Fruit fly (Drosophila melanogaster) whole organism, wandering third instar larva: ENCODE data around the gene CG31125.
A peak's percentile ranks its signal among the peaks of the same experiment; 100 is the strongest.

Source experiments
- Abd-B ChIP-seq: fragments of >200 bp; optimal IDR thresholded peaks from 2 replicates; lab custom pipeline; 2017; ENCODE audit warnings: missing biosample characterization, missing genetic modification characterization
- CG32264 ChIP-seq: fragments of 200-800 bp; sonication (Bioruptor generic); optimal IDR thresholded peaks from 2 replicates; lab custom pipeline; 2016; ENCODE audit warnings: missing biosample characterization, missing genetic modification characterization
- Dfd ChIP-seq: fragments of >200 bp; optimal IDR thresholded peaks from 2 replicates; lab custom pipeline; 2017; ENCODE audit warnings: missing biosample characterization, missing genetic modification characterization
- Dif ChIP-seq: fragments of 200-275, 200-300 bp; sonication (Bioruptor generic); optimal IDR thresholded peaks from 2 replicates; lab custom pipeline; 2018; ENCODE audit warnings: missing biosample characterization, missing genetic modification characterization; ENCODE audit not compliant: partially characterized antibody
- GATAd ChIP-seq: sonication (Bioruptor generic); optimal IDR thresholded peaks from 2 replicates; lab custom pipeline; 2016; ENCODE audit warnings: missing biosample characterization, missing genetic modification characterization
- HLH106 ChIP-seq: fragments of 200-800 bp; optimal IDR thresholded peaks from 3 replicates; lab custom pipeline; 2019; ENCODE audit warnings: missing biosample characterization, mild to moderate bottlenecking, missing genetic modification characterization, moderate library complexity
- Hnf4 ChIP-seq: fragments of 200-800 bp; sonication (Bioruptor generic); optimal IDR thresholded peaks from 2 replicates; lab custom pipeline; 2016; ENCODE audit warnings: missing biosample characterization, mild to moderate bottlenecking, missing genetic modification characterization
- Hr78 ChIP-seq: fragments of >200 bp; optimal IDR thresholded peaks from 2 replicates; lab custom pipeline; 2017; ENCODE audit warnings: missing biosample characterization, missing genetic modification characterization
- Hr83 ChIP-seq: fragments of 200-300 bp; sonication (Bioruptor generic); optimal IDR thresholded peaks from 2 replicates; lab custom pipeline; 2016; ENCODE audit warnings: missing biosample characterization, mild to moderate bottlenecking, missing genetic modification characterization, moderate library complexity; ENCODE audit not compliant: poor library complexity, severe bottlenecking
- Myc ChIP-seq: fragments of >200 bp; optimal IDR thresholded peaks from 2 replicates; lab custom pipeline; 2017
- OdsH ChIP-seq: fragments of 200-800 bp; sonication (Bioruptor generic); optimal IDR thresholded peaks from 2 replicates; lab custom pipeline; 2016; ENCODE audit warnings: missing biosample characterization, mild to moderate bottlenecking, missing genetic modification characterization
- Rel ChIP-seq, 2 experiments: fragments of 200-800 bp; sonication (Bioruptor generic) in 1 of 2; optimal IDR thresholded peaks; 2 replicates in 1 of 2; 3 replicates in 1 of 2; lab custom pipeline; 2016 to 2019; ENCODE audit warnings: mild to moderate bottlenecking in 2 of 2, missing biosample characterization in 2 of 2, missing genetic modification characterization in 2 of 2, moderate library complexity in 1 of 2
- Sp1 ChIP-seq: fragments of 200-800 bp; sonication (Bioruptor generic); optimal IDR thresholded peaks from 3 replicates; lab custom pipeline; 2019; ENCODE audit warnings: missing biosample characterization, mild to moderate bottlenecking, missing genetic modification characterization, moderate library complexity
- Vsx2 ChIP-seq: fragments of 200-300, 225-300 bp; sonication (Bioruptor generic); optimal IDR thresholded peaks from 2 replicates; lab custom pipeline; 2018; ENCODE audit warnings: missing biosample characterization, missing genetic modification characterization; ENCODE audit not compliant: partially characterized antibody
- br ChIP-seq: fragments of 200-800 bp; sonication (Bioruptor generic); optimal IDR thresholded peaks from 2 replicates; lab custom pipeline; 2016; ENCODE audit warnings: missing biosample characterization, missing genetic modification characterization
- brk ChIP-seq: fragments of 200-800 bp; sonication (Bioruptor generic); optimal IDR thresholded peaks from 2 replicates; lab custom pipeline; 2016; ENCODE audit warnings: missing biosample characterization, mild to moderate bottlenecking, missing genetic modification characterization
- dl ChIP-seq, 2 experiments: fragments of 175-275, 200-275 bp in 1 of 2; fragments of 200-275 bp in 1 of 2; sonication (Bioruptor generic); optimal IDR thresholded peaks; lab custom pipeline; 2018; ENCODE audit warnings: mild to moderate bottlenecking in 2 of 2, missing biosample characterization in 2 of 2, missing genetic modification characterization in 2 of 2, moderate library complexity in 2 of 2; ENCODE audit not compliant: partially characterized antibody in 2 of 2, insufficient read depth in 1 of 2
- dsf ChIP-seq: sonication (Bioruptor generic); optimal IDR thresholded peaks from 2 replicates; lab custom pipeline; 2016; ENCODE audit warnings: missing biosample characterization, missing genetic modification characterization, borderline replicate concordance
- ey ChIP-seq: fragments of 200-800 bp; sonication (Bioruptor generic); optimal IDR thresholded peaks from 2 replicates; lab custom pipeline; 2016; ENCODE audit warnings: missing biosample characterization, missing genetic modification characterization
- foxo ChIP-seq, 2 experiments: fragments of 200-800 bp; sonication (Bioruptor generic); optimal IDR thresholded peaks; 2 replicates in 1 of 2; 3 replicates in 1 of 2; lab custom pipeline; 2016 to 2017; ENCODE audit warnings: missing biosample characterization in 2 of 2, missing genetic modification characterization in 2 of 2
- fru ChIP-seq: fragments of 200-800 bp; sonication (Bioruptor generic); optimal IDR thresholded peaks from 3 replicates; lab custom pipeline; 2016; ENCODE audit warnings: missing biosample characterization, mild to moderate bottlenecking, missing genetic modification characterization
- h ChIP-seq: fragments of 200-800 bp; sonication (Bioruptor generic); optimal IDR thresholded peaks from 3 replicates; lab custom pipeline; 2016; ENCODE audit warnings: missing biosample characterization, mild to moderate bottlenecking, missing genetic modification characterization
- jim ChIP-seq: fragments of 175-275, 200-325 bp; sonication (Bioruptor generic); optimal IDR thresholded peaks from 2 replicates; lab custom pipeline; 2016; ENCODE audit warnings: missing biosample characterization, mild to moderate bottlenecking, missing genetic modification characterization
- pan ChIP-seq: fragments of >200 bp; optimal IDR thresholded peaks from 2 replicates; lab custom pipeline; 2017
- psq ChIP-seq: fragments of 200-800 bp; sonication (Bioruptor generic); optimal IDR thresholded peaks from 3 replicates; lab custom pipeline; 2017; ENCODE audit warnings: missing biosample characterization, mild to moderate bottlenecking, missing genetic modification characterization, moderate library complexity
- rgr ChIP-seq: fragments of 200-800 bp; sonication (Bioruptor generic); optimal IDR thresholded peaks from 3 replicates; lab custom pipeline; 2016; ENCODE audit warnings: missing biosample characterization, mild to moderate bottlenecking, missing genetic modification characterization
- sage ChIP-seq: fragments of 200-800 bp; sonication (Bioruptor generic); optimal IDR thresholded peaks from 2 replicates; lab custom pipeline; 2016; ENCODE audit warnings: missing biosample characterization, mild to moderate bottlenecking, missing genetic modification characterization
- sv ChIP-seq: fragments of 200-800 bp; sonication (Bioruptor generic); optimal IDR thresholded peaks from 3 replicates; lab custom pipeline; 2016; ENCODE audit warnings: missing biosample characterization, missing genetic modification characterization

The CG31125 gene

DNA sequence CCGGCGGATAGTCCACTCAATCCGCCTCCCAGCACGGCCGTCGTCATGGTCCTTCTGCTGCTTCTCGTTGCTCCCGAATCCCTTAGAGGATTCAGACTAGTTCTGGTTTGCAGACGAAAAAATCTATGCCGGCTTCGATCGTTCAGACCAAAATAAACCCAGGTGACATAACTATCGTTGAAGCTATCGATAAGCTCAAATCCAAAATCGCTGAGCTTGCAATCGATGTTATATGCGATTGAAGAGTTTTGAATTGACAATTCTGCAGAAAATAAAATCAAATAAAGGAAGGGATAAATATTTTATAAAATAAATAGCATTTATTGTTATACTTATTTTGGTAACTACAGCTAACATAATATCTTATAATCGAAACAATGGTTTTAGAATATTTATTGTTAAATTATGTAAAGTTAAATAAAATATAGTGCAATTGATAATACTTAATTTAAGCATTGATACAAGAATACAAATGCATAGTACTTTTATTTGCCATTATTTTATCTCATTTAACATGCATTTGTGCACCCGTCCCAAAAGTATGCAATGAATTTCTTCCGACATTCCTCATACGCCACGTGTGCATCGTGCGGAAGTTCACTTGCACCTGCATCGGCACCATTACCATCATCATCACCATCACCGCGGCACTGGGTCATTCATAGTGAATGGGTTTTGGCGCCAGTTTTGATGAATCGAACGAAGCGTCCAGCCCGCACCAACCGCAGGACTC, 7.2 kb upstream of the CG31125 start, which contains the start of gene Ppox:
Ppox (minus strand) TSS at position 173 of the 733 bp plus-strand sequence.
- TF ChIP-seq Dif (GFP tag; lab: Kevin White, UChicago) (no peak), Vsx2 (GFP tag; lab: Kevin White, UChicago) (no peak), h (GFP tag; lab: Kevin White, UChicago) (no peak), dl (GFP tag; optimal IDR thresholded peaks at IDR 0.05; lab: Kevin White, UChicago; ENCODE audit: insufficient read depth in 1 of 2, partially characterized antibody in 2 of 2) (no peak), Myc (lab: Kevin White, UChicago) (peak; percentile 10), Hr83 (peak; percentile 25), foxo (GFP tag; optimal IDR thresholded peaks at IDR 0.05; lab: Kevin White, UChicago) (no peak), sv (GFP tag; lab: Kevin White, UChicago) (no peak), dsf (GFP tag; lab: Kevin White, UChicago) (no peak), brk (GFP tag; lab: Kevin White, UChicago) (no peak), br (GFP tag; lab: Kevin White, UChicago) (no peak), Rel (GFP tag; optimal IDR thresholded peaks at IDR 0.05; lab: Kevin White, UChicago) (no peak), Rel (tag; optimal IDR thresholded peaks at IDR 0.05; lab: Kevin White, UChicago) (no peak)

DNA sequence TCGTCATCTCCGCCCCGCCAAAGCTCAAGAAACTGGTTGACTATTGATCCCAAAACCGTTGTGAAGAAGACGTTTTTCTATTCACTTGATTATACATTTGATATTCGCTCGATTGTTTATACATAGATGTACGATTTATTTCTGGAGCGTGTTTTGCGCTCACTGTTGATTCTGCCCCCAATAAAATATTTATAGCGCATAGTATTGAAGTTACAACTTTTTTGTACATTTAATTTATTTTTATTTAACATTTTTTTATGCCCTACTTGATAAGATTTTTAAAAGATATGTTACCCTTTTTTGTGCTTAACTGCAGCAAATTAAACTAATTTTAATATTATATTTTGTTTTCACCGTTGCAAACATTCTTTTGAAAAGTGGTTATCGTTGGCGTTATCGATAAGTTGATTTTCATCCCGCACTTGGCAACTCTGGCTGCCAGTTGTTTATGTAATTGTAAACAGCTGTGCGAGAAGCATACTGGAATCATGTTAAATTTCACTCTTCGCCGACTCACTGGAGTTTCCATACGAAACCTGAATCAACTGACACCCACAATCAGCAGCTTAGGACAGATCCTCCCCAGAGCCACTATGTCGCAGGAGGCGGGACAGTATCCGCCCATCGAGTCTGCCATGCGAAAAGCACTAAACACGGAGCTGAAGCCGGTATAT, 4.7 kb upstream of the CG31125 start, which contains the start of gene CG31126:
CG31126 (plus strand) TSS at position 449 of the 674 bp plus-strand sequence.
- TF ChIP-seq Dif (GFP tag; lab: Kevin White, UChicago) (no peak), Hnf4 (GFP tag; lab: Kevin White, UChicago) (no peak), dl (GFP tag; optimal IDR thresholded peaks at IDR 0.05; lab: Kevin White, UChicago; ENCODE audit: insufficient read depth in 1 of 2, partially characterized antibody in 2 of 2) (no peak), Sp1 (GFP tag; lab: Kevin White, UChicago) (no peak), sage (GFP tag; lab: Kevin White, UChicago) (no peak), Hr78 (no peak), GATAd (GFP tag; lab: Kevin White, UChicago) (no peak), Abd-B (GFP tag; lab: Kevin White, UChicago) (no peak), pan (lab: Kevin White, UChicago) (no peak), fru (GFP tag; lab: Kevin White, UChicago) (no peak), Dfd (GFP tag; lab: Kevin White, UChicago) (no peak), rgr (GFP tag; lab: Kevin White, UChicago) (no peak), ey (GFP tag; lab: Kevin White, UChicago) (no peak), dsf (GFP tag; lab: Kevin White, UChicago) (no peak)

DNA sequence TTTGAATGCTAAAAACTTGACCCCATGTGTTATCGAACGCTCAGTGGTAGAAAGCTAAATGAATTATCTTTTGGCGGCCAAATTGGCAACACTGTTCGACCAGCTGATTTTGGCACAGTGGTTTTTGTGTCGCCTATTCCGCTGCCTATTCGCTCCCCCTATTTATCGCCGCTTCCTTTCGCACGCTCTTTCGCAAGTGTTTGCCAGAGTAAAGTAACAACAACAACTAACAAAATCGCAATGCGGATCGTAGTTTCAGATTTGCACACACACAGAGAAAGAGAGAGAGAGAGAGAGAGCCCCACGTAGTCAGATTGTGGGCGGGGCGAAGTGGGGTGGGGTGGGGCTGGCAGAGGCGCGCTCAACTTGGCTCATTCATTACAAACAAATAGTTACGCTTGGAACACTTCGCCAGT, 3.6 kb downstream of the CG31125 start:
- TF ChIP-seq HLH106, result peak; percentile 32
- peak; percentile 94 for TF ChIP-seq psq (GFP tag; lab: Kevin White, UChicago)
- TF ChIP-seq fru (GFP tag; lab: Kevin White, UChicago), result no peak
- peak; percentile 15 for TF ChIP-seq ey (GFP tag; lab: Kevin White, UChicago)
- TF ChIP-seq Dif (GFP tag; lab: Kevin White, UChicago), result peak; percentile 56
- TF ChIP-seq rgr (GFP tag; lab: Kevin White, UChicago), result peak; percentile 38
- TF ChIP-seq Sp1 (GFP tag; lab: Kevin White, UChicago), result peak; percentile 31
- TF ChIP-seq Hnf4 (GFP tag; lab: Kevin White, UChicago), result no peak
- TF ChIP-seq OdsH (GFP tag; lab: Kevin White, UChicago), result peak; percentile 43
- TF ChIP-seq, all 38 proteins: peak for 7

DNA sequence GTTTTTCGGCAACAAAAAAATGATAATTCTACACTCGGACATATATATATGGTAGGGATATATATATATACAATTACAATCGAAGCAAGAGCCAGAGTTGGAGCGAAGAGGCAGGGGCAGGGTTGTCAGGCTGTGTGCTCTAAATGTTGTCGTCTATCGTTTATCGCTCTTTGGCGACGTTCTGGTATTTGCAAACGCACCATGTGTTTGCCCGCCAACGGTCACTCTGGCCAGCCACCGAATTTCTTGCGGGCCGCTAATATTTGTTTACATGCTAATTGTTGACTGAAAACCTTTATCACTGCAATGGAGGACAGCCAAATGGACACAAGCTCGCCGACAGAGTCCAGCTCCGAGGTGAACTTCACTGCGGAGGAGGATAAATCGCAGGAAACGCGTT, 4.7 kb downstream of the CG31125 start, which contains the start of the genes puf and ash2:
puf (minus strand) TSS at position 121 of the 400 bp plus-strand sequence.
ash2 (plus strand) TSS at position 203 of the 400 bp plus-strand sequence.
- TF ChIP-seq Dif (GFP tag; lab: Kevin White, UChicago), result peak; percentile 25
- TF ChIP-seq Hr83, result no peak
- no peak for TF ChIP-seq CG32264 (GFP tag; lab: Kevin White, UChicago)
- no peak for TF ChIP-seq jim (GFP tag; lab: Kevin White, UChicago)
